4 worm cellular contexts compared by ENCODE assay signal in the genomic region with DNA sequence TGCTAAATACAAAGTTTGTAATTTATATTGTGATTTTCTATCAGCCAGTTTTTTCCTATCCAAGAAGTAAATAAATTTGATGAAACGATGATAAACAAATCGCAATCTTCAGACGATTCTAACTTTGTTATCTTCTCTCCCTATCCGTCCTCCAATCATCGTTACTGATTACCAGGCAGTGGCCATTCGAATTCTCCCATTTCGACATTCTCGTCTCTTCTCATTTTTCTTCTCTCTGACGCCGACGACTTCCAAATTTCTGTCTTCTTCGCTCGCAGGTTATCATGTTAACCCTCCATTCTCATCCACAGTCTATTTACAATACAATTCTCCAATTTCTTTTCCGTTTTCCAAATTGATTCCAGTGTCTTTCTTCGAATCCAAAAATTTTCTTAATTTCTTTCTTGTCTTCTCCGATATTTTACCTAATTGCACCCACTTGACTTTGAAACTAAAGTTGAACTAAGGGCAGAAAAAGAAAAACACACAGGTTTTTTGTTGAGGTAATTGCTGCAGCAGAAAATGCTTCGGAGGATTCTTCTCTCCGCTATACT.
TF ChIP-seq lines count a peak whose summit lies in the region.

Gene F40A3.2, plus strand, starts transcription at position 504 of the 554 bp plus-strand sequence.

TF ChIP-seq in whole organism, L1 larva, 84 proteins besides CTCF, POLR2A, EP300 and RAD21:
- peak; percentile 31 for TF ChIP-seq nhr-20 (tag; optimal IDR thresholded peaks at IDR 0.05; lab: Kevin White, UChicago)
- peak; percentile 73 for TF ChIP-seq blmp-1 (tag; optimal IDR thresholded peaks at IDR 0.05; lab: Kevin White, UChicago)
- no peak for TF ChIP-seq nhr-237 (tag; optimal IDR thresholded peaks at IDR 0.05; lab: Kevin White, UChicago)
- no peak for TF ChIP-seq ceh-90 (tag; optimal IDR thresholded peaks at IDR 0.05; lab: Kevin White, UChicago)
- TF ChIP-seq lsy-2 (tag; optimal IDR thresholded peaks at IDR 0.05; lab: Kevin White, UChicago) = peak in 1 of 2 experiments; percentile 22
- no peak for TF ChIP-seq zip-4 (GFP tag; optimal IDR thresholded peaks at IDR 0.05; lab: Kevin White, UChicago)
- peak in 5 of 6 experiments; percentile 21 to 75 (median 49) for TF ChIP-seq elt-3 (tag; optimal IDR thresholded peaks at IDR 0.05; lab: Kevin White, UChicago)
- peak; percentile 85 for TF ChIP-seq nhr-85 (tag; lab: Kevin White, UChicago)
- TF ChIP-seq Y116A8C.19 (tag; optimal IDR thresholded peaks at IDR 0.05; lab: Kevin White, UChicago; ENCODE audit: borderline replicate concordance) = no peak
- TF ChIP-seq snu-23 (GFP tag; optimal IDR thresholded peaks at IDR 0.05; lab: Kevin White, UChicago) = peak; percentile 31
- no peak for TF ChIP-seq pax-3 (tag; optimal IDR thresholded peaks at IDR 0.05; lab: Kevin White, UChicago)
- peak; percentile 33 for TF ChIP-seq lin-14 (GFP tag; optimal IDR thresholded peaks at IDR 0.05; lab: Kevin White, UChicago)
- peak in 1 of 2 experiments; percentile 12 for TF ChIP-seq lin-35 (GFP tag; optimal IDR thresholded peaks at IDR 0.05; lab: Kevin White, UChicago)

TF ChIP-seq in whole organism, L2 larva, 48 proteins besides CTCF, POLR2A, EP300 and RAD21:
- no peak for TF ChIP-seq crh-2 (tag; optimal IDR thresholded peaks at IDR 0.05; lab: Kevin White, UChicago)
- TF ChIP-seq nhr-25 (tag; optimal IDR thresholded peaks at IDR 0.05; lab: Kevin White, UChicago) = no peak
- peak; percentile 16 for TF ChIP-seq gmeb-1 (tag; optimal IDR thresholded peaks at IDR 0.05; lab: Kevin White, UChicago)
- peak; percentile 3 for TF ChIP-seq nhr-129 (tag; optimal IDR thresholded peaks at IDR 0.05; lab: Kevin White, UChicago)

TF ChIP-seq in whole organism, L3 larva, 47 proteins besides CTCF, POLR2A, EP300 and RAD21:
- TF ChIP-seq ama-1 (optimal IDR thresholded peaks at IDR 0.05; lab: Kevin White, UChicago) (peak; percentile 27), elt-1 (tag; optimal IDR thresholded peaks at IDR 0.05; lab: Kevin White, UChicago) (no peak)

TF ChIP-seq in whole organism, young adult, 124 proteins besides CTCF, POLR2A, EP300 and RAD21:
- TF ChIP-seq hsf-1 (GFP tag; IDR thresholded peaks at IDR 0.05; lab: Robert Waterston, UW) = peak; percentile 41; the same call in 1 of the 2 replicates
- TF ChIP-seq hlh-12 (tag; optimal IDR thresholded peaks at IDR 0.05; lab: Kevin White, UChicago) = no peak
- TF ChIP-seq lir-1 (GFP tag; conservative IDR thresholded peaks at IDR 0.05; lab: Robert Waterston, UW) = no peak
